Worm (Caenorhabditis elegans): Measurements from ENCODE around the gene ech-4.

DNA sequence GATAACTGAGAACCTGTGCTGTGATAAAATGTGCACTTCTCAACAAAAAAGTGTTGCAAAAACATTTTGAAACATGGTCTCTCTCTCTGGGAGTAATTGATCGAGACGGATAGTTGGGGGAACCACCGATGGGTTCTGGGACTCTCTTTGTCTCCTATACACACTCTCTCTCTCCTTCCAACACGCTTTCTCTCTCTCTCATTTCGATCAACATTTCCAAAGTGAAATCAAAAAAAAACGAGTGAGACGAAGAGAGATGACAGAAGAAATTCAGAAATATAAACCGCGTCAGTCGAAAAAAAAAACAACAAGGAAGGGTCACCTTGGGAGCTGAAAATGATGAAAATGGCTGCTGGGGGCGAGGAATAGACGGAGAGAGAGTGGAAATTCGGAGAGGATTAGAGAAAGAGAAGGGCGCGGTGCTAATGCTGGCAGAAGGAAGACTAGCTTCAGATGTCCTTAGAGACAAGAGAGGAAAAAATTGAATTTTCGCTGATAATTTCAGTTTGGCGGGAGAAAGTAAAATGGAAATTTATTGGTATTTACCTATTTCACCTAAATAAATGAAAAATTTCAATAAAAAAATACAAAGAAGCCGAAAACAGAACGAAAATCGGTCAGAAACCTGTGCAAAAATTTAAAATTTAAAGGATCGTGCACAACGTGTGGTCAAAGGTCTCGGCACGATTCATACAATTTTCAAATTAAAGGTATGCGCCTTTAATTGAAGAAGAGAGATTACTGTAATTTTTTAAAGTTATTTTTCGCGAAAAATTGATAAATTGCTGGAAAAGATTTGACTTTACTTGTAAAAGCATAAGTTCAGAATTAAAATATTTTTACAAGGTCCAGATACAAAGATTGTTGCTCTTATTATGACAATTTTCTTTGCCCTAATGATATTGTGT lies 42.2 kb downstream of the ech-4 start:
- no peak for TF ChIP-seq egrh-3 (GFP tag; IDR thresholded peaks at IDR 0.05)
- TF ChIP-seq ZK185.1 (tag; optimal IDR thresholded peaks at IDR 0.05; ENCODE audit: poor library complexity, severe bottlenecking), result no peak
- TF ChIP-seq F57C9.4 (tag; optimal IDR thresholded peaks at IDR 0.05), result no peak
- no peak for TF ChIP-seq hlh-26 (GFP tag; conservative IDR thresholded peaks at IDR 0.05)
